Worm (Caenorhabditis elegans): ENCODE data around the gene F13A2.1.
"Not testable (repeated sequence)": the region's sequence is repeated elsewhere in the genome, so short reads cannot be mapped to it uniquely, and the experiment has no call there.

F13A2.1 gene

DNA sequence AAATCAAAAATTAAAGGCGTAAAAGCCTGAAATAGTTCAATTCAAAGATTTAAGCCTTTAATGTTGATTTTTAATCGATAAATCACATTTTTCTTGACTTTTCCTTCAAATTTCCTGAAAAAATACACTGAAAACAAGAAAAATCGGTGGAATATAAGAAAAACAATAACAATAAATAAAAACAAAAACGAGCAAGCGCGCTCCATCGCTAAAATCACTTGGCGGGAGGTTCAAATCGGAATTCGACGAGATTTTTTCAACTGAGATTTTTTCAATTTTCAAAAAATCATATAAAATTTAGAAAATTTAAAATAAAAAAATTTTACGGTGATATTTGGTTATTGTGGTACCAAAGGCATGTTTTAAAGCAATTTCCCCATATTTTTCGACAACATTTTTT is 42.7 kb downstream of the F13A2.1 start:
- no peak for TF ChIP-seq him-1 (tag; optimal IDR thresholded peaks at IDR 0.05)
- TF ChIP-seq W03F9.2 (tag; optimal IDR thresholded peaks at IDR 0.05) = no peak
- no peak for TF ChIP-seq dao-5 (tag; optimal IDR thresholded peaks at IDR 0.05)

DNA sequence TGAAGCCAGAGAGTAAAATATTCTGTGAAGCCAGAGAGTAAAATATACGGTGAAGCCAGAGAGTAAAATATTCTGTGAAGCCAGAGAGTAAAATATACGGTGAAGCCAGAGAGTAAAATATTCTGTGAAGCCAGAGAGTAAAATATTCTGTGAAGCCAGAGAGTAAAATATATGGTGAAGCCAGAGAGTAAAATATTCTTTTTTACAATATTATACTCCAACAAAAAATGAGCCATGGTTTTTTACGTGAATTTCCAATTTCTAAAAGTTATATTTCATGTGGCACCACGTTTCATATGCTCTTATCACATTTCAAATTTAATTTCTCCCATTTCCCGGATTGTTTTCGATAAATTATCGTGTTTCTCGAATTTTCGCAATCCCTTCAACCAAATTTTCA is 45.7 kb downstream of the F13A2.1 start, which contains the start of gene irld-1:
Gene irld-1, plus strand, starts transcription at position 301 of the 400 bp plus-strand sequence.
- TF ChIP-seq W03F9.2, him-1, dao-5 (tag; optimal IDR thresholded peaks at IDR 0.05): not testable (repeated sequence)

DNA sequence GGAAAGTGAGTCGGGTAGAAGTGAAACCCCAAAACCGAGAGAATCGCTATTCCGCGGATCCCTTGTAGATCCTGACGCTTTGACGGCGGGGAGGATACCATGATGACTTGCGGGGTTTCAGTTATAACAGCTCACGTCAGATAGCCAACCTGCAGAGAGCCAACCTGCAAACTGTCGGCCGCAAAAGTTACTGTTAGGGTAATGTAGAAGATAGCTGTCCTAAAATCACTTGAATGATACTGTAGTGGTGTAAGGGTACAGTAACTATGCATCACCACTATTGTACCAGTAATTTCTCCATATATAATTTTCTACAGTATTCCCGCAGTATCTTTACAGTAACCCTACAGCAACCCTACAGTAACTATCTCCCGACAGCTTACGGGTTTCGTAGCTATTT is 49.7 kb downstream of the F13A2.1 start, which contains the start of gene oac-12:
Gene oac-12, minus strand, starts transcription at position 101 of the 400 bp plus-strand sequence.
- TF ChIP-seq W03F9.2 (tag; optimal IDR thresholded peaks at IDR 0.05) (no peak), him-1 (tag; optimal IDR thresholded peaks at IDR 0.05) (no peak), dao-5 (tag; optimal IDR thresholded peaks at IDR 0.05) (no peak)
